Fruit fly (Drosophila melanogaster): ENCODE data around the gene ERp44.

The ERp44 gene

dm6 chrX:16318858-16319557 lies 21.5 kb upstream of the ERp44 start:
- TF ChIP-seq CG8478 (optimal IDR thresholded peaks at IDR 0.05) (no peak), CTCF (optimal IDR thresholded peaks at IDR 0.05) (no peak)

dm6 chrX:16313078-16313875 lies 15.8 kb upstream of the ERp44 start, which contains the start of the genes CG9915 and SWIP:
Gene CG9915 (minus strand): TSS chrX:16313138.
Gene SWIP (plus strand): TSS chrX:16313709.
- TF ChIP-seq CTCF (optimal IDR thresholded peaks at IDR 0.05) (no peak), CG8478 (optimal IDR thresholded peaks at IDR 0.05) (no peak)

DNA sequence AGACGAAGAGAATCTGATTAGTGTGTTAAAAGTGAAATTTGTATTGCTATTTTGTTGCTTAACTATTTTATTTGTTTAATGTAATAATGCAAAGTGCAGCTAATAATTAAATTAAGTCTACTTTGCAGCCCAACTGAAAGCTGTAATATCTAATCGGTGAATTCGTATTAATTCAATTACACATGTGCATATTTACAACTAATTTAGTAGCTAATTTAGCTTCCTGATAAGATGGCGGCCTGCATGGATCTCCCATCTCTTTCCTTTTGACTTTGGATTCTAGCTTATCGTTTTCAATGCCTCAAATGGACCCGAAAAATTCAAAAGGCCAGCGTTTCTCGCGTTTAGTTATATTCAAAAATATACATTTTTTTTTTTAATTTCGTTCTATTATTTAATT lies 12.2 kb upstream of the ERp44 start:
- no peak for TF ChIP-seq CTCF (optimal IDR thresholded peaks at IDR 0.05)
- TF ChIP-seq CG8478 (optimal IDR thresholded peaks at IDR 0.05): no peak

- TF ChIP-seq CG8478 (optimal IDR thresholded peaks at IDR 0.05): no peak
- TF ChIP-seq CTCF (optimal IDR thresholded peaks at IDR 0.05): no peak
Observed at dm6 chrX:16308953-16309352, 11.4 kb upstream of the ERp44 start.

DNA sequence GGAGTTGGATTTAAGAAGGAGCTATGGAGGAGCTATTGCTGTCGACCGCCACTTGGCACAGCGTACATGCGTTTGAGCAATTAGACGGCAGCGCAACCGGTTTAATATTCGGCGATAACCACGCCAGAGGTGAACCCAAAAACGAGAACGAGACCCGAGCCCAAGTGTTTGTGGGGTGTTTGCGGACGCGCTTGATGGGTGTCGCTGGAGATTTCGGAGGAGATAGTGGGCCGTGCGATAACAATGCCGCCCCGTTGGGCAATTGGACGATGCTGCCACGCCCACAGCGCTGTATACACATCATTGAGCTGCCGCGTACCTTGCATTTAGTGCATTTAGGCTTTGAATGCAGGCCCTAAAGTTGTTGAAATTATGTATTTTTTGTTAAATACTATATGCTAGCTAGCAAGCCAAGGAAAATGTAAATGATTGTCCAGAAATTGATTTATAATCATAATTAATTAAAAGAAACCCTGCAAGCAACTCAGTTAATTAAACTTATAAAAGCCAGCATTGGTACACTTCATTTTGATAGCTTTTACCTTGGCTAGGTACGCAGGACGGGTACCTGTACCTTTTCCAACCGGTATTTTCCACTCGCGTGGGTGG lies 10.9 kb upstream of the ERp44 start, which contains the start of gene Had1:
Had1 (minus strand) TSS at position 358 of the 609 bp plus-strand sequence.
- TF ChIP-seq CTCF (optimal IDR thresholded peaks at IDR 0.05): no peak
- no peak for TF ChIP-seq CG8478 (optimal IDR thresholded peaks at IDR 0.05)

DNA sequence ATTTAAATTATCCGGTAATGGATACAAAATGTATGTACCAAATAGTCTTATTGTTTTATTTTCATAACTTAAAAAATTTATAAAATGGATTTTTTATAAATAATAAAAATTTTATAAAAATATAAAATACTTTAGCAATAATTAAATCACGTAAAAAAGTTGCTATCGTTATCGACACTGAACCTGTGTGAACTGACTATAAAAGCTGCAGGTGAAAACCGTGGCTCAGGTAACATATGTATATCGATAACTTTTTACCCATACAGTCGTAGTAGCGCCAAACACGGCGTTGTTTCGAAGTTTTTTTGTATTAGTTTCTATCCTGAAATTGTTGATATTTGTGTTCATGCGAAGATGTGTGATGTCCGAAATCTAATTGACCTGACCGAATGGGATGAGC lies 6.1 kb upstream of the ERp44 start, which contains the start of gene CG3679:
CG3679 (plus strand) TSS at position 235 of the 400 bp plus-strand sequence.
- TF ChIP-seq CG8478 (optimal IDR thresholded peaks at IDR 0.05) (no peak), CTCF (optimal IDR thresholded peaks at IDR 0.05) (no peak)

- TF ChIP-seq CG8478 (optimal IDR thresholded peaks at IDR 0.05) (no peak), CTCF (optimal IDR thresholded peaks at IDR 0.05) (no peak)
Observed at dm6 chrX:16296423-16297292, 860 bp downstream of the ERp44 start, which contains the start of gene CG3632. Gene CG3632 (plus strand): TSS chrX:16296671.

DNA sequence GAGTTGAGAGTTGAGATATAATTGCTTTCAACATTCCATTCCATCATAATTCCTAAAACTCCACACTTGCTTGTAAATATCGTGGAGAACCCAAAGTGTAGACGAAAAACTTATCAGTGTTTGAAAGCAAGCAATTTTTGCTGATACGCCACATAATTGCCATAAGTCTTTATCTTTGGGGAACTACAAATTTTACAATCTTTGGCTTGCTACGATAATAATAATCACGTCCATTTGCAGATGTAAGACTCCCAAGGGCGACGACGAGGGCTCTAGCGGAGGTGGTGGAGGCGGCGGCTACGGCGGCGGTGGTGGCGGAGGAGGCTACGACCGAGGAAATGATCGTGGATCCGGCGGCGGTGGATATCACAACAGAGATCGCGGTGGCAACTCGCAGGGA lies 4.9 kb downstream of the ERp44 start:
- TF ChIP-seq CG8478 (optimal IDR thresholded peaks at IDR 0.05) (no peak), CTCF (optimal IDR thresholded peaks at IDR 0.05) (no peak)

DNA sequence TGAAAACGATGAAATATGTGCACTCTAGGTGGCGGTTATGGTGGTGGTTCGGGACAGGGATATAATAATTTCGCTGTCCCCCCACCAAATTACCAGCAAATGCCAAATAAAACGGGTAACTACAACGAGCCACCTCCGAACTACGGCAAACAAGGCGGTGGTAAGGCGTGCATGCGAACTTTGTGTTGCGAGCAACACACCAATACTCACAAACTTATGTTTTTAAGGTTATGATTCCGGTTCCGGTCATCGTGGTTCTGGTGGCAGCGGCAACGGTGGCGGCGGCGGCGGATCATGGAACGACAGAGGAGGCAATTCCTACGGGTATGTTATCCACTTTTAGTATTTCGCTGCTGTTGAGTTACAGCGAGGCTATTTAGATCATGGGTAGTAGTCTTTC lies 8.5 kb downstream of the ERp44 start:
- no peak for TF ChIP-seq CG8478 (optimal IDR thresholded peaks at IDR 0.05)
- no peak for TF ChIP-seq CTCF (optimal IDR thresholded peaks at IDR 0.05)

dm6 chrX:16288492-16288964 lies 9.0 kb downstream of the ERp44 start, which contains the start of the genes CG32576 and caz:
Gene CG32576 (minus strand): TSS chrX:16288533.
Gene caz (plus strand): TSS chrX:16288810.
- TF ChIP-seq CG8478 (optimal IDR thresholded peaks at IDR 0.05) (no peak), CTCF (optimal IDR thresholded peaks at IDR 0.05) (no peak)

- TF ChIP-seq CTCF (optimal IDR thresholded peaks at IDR 0.05) (peak in 1 of 2 experiments; percentile 7), CG8478 (optimal IDR thresholded peaks at IDR 0.05) (no peak)
Observed at dm6 chrX:16286083-16286666, 11.3 kb downstream of the ERp44 start, which contains the start of gene UQCR-14. Gene UQCR-14 (plus strand): TSS chrX:16286288.

DNA sequence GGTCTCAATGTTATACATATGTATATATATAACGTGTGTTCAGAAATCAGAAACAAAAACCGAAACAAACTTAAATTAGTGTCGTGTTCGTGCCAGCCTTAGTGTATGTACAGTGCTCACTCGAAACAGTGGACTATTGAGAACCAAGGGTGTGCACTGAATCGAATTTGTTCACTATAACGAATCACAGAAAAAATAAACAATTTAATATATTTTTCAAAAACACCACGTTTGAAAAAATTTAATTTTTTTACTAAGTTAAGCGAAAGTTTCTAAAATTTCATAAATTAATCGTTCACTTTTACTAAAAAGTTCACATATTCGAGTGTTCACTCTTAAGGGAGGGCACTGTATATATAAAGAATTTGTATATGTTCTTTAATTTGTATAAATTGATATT lies 12.3 kb downstream of the ERp44 start:
- no peak for TF ChIP-seq CG8478 (optimal IDR thresholded peaks at IDR 0.05)

DNA sequence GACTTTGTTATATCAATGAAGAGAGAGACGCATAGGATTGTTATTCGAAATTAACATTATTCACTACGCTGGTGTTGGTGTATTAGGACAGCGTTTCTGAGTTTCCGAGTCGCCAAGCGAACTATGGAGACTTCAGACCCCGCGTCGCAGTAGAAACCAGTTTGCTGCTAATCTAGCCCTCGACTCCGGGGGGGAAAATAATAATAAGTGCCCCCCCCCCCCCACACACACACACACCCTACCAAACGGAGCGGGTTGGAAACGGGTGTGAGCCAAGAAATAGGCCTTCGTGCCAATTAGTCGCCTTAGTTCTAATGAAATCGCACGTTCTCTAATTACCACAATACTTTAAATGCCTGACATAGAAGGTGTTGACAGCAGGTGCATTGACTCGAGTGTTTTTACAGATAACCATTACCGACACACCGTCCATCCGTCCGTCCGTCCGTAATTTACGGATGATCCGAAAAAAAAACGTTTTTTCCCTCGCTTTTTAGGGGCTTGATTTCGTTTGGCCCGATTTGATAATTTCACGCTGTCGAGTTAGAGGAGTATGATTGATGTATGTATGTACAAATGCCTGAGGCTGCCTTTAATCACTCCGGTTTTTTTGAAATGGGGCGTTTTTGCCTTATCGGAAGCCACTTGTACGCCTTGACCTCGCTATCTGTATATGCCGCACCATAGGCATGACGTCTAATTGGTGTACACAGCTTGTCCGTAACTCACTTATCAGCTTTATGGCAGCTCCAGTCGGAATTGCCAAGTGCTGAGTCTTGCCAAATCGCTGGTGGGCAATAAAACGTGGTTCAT lies 15.6 kb downstream of the ERp44 start:
- no peak for TF ChIP-seq CTCF (optimal IDR thresholded peaks at IDR 0.05)
- TF ChIP-seq CG8478 (optimal IDR thresholded peaks at IDR 0.05): no peak
